Fruit fly (Drosophila melanogaster): ENCODE results near the gene Mcr.

Gene Mcr

DNA sequence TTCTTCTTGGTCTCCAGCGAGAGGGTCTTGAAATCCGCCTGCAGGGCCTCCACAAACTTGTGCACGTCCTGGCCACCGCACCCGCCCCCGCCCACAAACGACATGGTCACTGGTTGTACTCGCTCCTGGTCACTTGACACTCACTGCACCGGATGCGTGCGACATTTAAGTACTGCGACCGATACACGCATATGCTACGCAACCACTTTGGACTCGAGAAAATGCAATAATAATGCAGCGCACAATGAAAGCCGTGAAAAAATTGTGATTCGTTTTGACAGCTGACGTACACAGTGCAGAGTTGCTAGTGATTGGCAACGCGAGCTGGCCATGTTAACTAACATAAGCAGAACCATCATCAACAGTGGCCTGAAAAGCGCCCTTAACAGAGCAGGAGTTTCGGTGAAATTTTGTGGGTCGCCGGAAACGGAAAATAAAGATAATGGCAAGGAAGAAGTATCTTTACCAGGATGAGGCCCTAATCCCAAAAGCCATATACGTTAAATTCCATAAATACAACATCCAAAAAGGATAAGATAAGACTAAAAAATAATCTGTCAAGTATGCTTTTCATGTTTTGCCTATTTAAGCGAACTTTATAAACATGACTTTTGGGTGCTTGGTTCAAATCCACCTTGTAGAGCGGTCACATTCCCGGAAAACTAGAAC, 41.1 kb upstream of the Mcr start, which contains the start of the genes mon2 and CG8673 (continued):
- TF ChIP-seq D19A (tag; optimal IDR thresholded peaks at IDR 0.05) = no peak
- no peak for TF ChIP-seq salm (tag; optimal IDR thresholded peaks at IDR 0.05)
- TF ChIP-seq al (GFP tag; IDR thresholded peaks at IDR 0.05) = no peak
- no peak for TF ChIP-seq lilli (GFP tag; optimal IDR thresholded peaks at IDR 0.05)
- TF ChIP-seq Pdp1 (GFP tag; optimal IDR thresholded peaks at IDR 0.05) = no peak
- TF ChIP-seq bsh (GFP tag; optimal IDR thresholded peaks at IDR 0.05) = no peak
- no peak for TF ChIP-seq HHEX (GFP tag; optimal IDR thresholded peaks at IDR 0.05)
- no peak for TF ChIP-seq Mrtf (GFP tag; IDR thresholded peaks at IDR 0.05)
- TF ChIP-seq bigmax (GFP tag; optimal IDR thresholded peaks at IDR 0.05) = no peak
- TF ChIP-seq CG17829 (tag; optimal IDR thresholded peaks at IDR 0.05) = peak; percentile 9
- TF ChIP-seq scrt (GFP tag; optimal IDR thresholded peaks at IDR 0.05) = no peak
- TF ChIP-seq CG30403 (GFP tag; optimal IDR thresholded peaks at IDR 0.05) = no peak
- TF ChIP-seq B-H2 (GFP tag; optimal IDR thresholded peaks at IDR 0.05) = no peak
- TF ChIP-seq tin (GFP tag; optimal IDR thresholded peaks at IDR 0.05) = no peak
- TF ChIP-seq CG33557 (GFP tag; optimal IDR thresholded peaks at IDR 0.05) = no peak
- TF ChIP-seq CG4617 (GFP tag; optimal IDR thresholded peaks at IDR 0.05; ENCODE audit: borderline replicate concordance) = peak; percentile 58
- TF ChIP-seq CG18262 (tag; optimal IDR thresholded peaks at IDR 0.05) = no peak
- 0 out of 4 replicates have a peak, but pooled peaks have one; percentile 15 for TF ChIP-seq Dll (GFP tag; IDR thresholded peaks at IDR 0.05; ENCODE audit: partially characterized antibody)
- no peak for TF ChIP-seq eve (GFP tag; optimal IDR thresholded peaks at IDR 0.05)
- TF ChIP-seq YL-1 (GFP tag; optimal IDR thresholded peaks at IDR 0.05) = peak; percentile 57
- TF ChIP-seq unpg (GFP tag; optimal IDR thresholded peaks at IDR 0.05) = no peak
- no peak for TF ChIP-seq CG8924 (tag; optimal IDR thresholded peaks at IDR 0.05)
- peak; percentile 90 for TF ChIP-seq MESR4 (GFP tag; optimal IDR thresholded peaks at IDR 0.05)
- TF ChIP-seq CG2202 (tag; optimal IDR thresholded peaks at IDR 0.05) = no peak
- no peak for TF ChIP-seq Bteb2 (GFP tag; optimal IDR thresholded peaks at IDR 0.05)
- no peak for TF ChIP-seq CG8281 (tag; optimal IDR thresholded peaks at IDR 0.05)
- TF ChIP-seq CG13775 (GFP tag; optimal IDR thresholded peaks at IDR 0.05) = no peak
- no peak for TF ChIP-seq Deaf1 (tag; optimal IDR thresholded peaks at IDR 0.05)
- no peak for TF ChIP-seq ttk (GFP tag; IDR thresholded peaks at IDR 0.05)
- TF ChIP-seq CG4820 (GFP tag; optimal IDR thresholded peaks at IDR 0.05) = no peak
- no peak for TF ChIP-seq nau (GFP tag; optimal IDR thresholded peaks at IDR 0.05)
- no peak for TF ChIP-seq CG9437 (GFP tag; optimal IDR thresholded peaks at IDR 0.05)
- no peak for TF ChIP-seq Med (GFP tag)
- no peak for TF ChIP-seq Dip2 (GFP tag; IDR thresholded peaks at IDR 0.05)
- TF ChIP-seq hth (optimal IDR thresholded peaks at IDR 0.05) = no peak
- TF ChIP-seq CG2678 (tag; optimal IDR thresholded peaks at IDR 0.05) = no peak
- no peak for TF ChIP-seq cato (GFP tag; optimal IDR thresholded peaks at IDR 0.05; ENCODE audit: borderline replicate concordance)
- no peak for TF ChIP-seq hbn (GFP tag; IDR thresholded peaks at IDR 0.05; ENCODE audit: partially characterized antibody)
- TF ChIP-seq crp (GFP tag; optimal IDR thresholded peaks at IDR 0.05) = peak in 1 of 2 experiments; percentile 72
- peak; percentile 41; the same call in 1 of the 3 replicates for TF ChIP-seq CG34224 (GFP tag; IDR thresholded peaks at IDR 0.05; ENCODE audit: partially characterized antibody)
- TF ChIP-seq ab (GFP tag; optimal IDR thresholded peaks at IDR 0.05) = no peak
- TF ChIP-seq chn (GFP tag; optimal IDR thresholded peaks at IDR 0.05) = no peak
- no peak for TF ChIP-seq tap (tag; optimal IDR thresholded peaks at IDR 0.05)
- TF ChIP-seq CG16815 (GFP tag; optimal IDR thresholded peaks at IDR 0.05) = no peak
- TF ChIP-seq CG6791 (GFP tag; IDR thresholded peaks at IDR 0.05; ENCODE audit: partially characterized antibody) = no peak
- no peak for TF ChIP-seq CG17568 (GFP tag; optimal IDR thresholded peaks at IDR 0.05)
- TF ChIP-seq CG15514 (GFP tag; optimal IDR thresholded peaks at IDR 0.05) = no peak
- no peak for TF ChIP-seq sc (optimal IDR thresholded peaks at IDR 0.05)
- no peak for TF ChIP-seq sc (GFP tag; optimal IDR thresholded peaks at IDR 0.05)
